Fruit fly (Drosophila melanogaster): ENCODE data around the gene tara.

The tara gene

DNA sequence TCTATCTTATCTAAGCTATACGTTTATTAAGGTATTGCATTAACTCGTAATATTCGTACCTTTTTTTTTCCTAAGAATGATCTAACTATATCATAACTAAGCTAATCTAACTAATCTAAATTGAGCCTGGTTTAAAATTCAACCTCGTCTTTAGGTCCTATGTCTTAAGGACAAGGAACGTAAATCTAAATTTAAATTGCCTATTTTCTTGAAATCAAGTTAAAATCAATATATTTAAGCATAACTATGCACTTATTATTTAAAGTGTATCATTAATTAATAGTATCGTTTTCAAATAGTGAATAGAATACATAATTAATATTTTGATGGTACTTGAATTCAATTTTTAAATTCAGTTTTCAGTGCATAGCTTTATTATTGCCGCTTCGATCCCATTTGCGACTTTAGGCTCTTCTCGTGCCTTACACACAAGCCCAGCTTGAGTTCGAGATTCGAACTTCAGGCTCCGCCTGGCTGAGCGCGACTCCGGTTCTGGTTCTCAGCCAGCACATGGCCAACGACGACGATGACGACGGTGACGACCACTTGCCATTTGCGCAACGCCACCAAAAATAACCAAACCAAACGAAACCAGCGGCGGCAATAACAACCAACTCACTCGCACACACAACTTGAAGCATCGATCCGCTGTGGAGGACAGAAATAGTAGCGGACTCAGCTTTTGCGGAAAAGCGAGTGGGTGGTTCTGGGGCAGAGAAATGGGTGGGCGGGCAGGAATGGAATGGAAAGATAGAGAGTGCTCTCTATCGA is 14.5 kb upstream of the tara start (continued):
- peak; percentile 11 for TF ChIP-seq CG6854 (GFP tag; optimal IDR thresholded peaks at IDR 0.05)
- no peak for TF ChIP-seq Xrp1 (GFP tag; IDR thresholded peaks at IDR 0.05)
- TF ChIP-seq ap (GFP tag; IDR thresholded peaks at IDR 0.05), result no peak
- TF ChIP-seq CG8765 (GFP tag; IDR thresholded peaks at IDR 0.05), result no peak
- no peak for TF ChIP-seq pzg (GFP tag; optimal IDR thresholded peaks at IDR 0.05)
- TF ChIP-seq CG3838 (GFP tag; optimal IDR thresholded peaks at IDR 0.05), result no peak
- no peak for TF ChIP-seq run (tag; optimal IDR thresholded peaks at IDR 0.05)
- no peak for TF ChIP-seq CG8089 (GFP tag; optimal IDR thresholded peaks at IDR 0.05)
- TF ChIP-seq kni (GFP tag; optimal IDR thresholded peaks at IDR 0.05), result no peak
- no peak for TF ChIP-seq CG2678 (tag; optimal IDR thresholded peaks at IDR 0.05)
- no peak for TF ChIP-seq ind (GFP tag; optimal IDR thresholded peaks at IDR 0.05)
- no peak for TF ChIP-seq CG18476 (GFP tag; optimal IDR thresholded peaks at IDR 0.05)
- TF ChIP-seq CG13775 (GFP tag; optimal IDR thresholded peaks at IDR 0.05), result no peak
- TF ChIP-seq CG14441 (GFP tag; IDR thresholded peaks at IDR 0.05), result 0 out of 2 replicates have a peak, but pooled peaks have one; percentile 26
- TF ChIP-seq B-H2 (GFP tag; optimal IDR thresholded peaks at IDR 0.05), result peak; percentile 36
- no peak for TF ChIP-seq Sry-δ (GFP tag; optimal IDR thresholded peaks at IDR 0.05)
- TF ChIP-seq Opbp (GFP tag; IDR thresholded peaks at IDR 0.05; ENCODE audit: partially characterized antibody), result no peak
- peak; percentile 32; the same call in 1 of the 2 replicates for TF ChIP-seq CG32532 (GFP tag; IDR thresholded peaks at IDR 0.05)
- no peak for TF ChIP-seq PHDP (tag; optimal IDR thresholded peaks at IDR 0.05)
- no peak; the same call in 1 of the 2 replicates for TF ChIP-seq amos (GFP tag; IDR thresholded peaks at IDR 0.05; ENCODE audit: partially characterized antibody)
- TF ChIP-seq ci (GFP tag; IDR thresholded peaks at IDR 0.05), result peak; percentile 77; the same call in 2 of the 3 replicates
- TF ChIP-seq trh (GFP tag; optimal IDR thresholded peaks at IDR 0.05), result no peak
- TF ChIP-seq aop (GFP tag; IDR thresholded peaks at IDR 0.05), result no peak
- no peak for TF ChIP-seq CG12104 (GFP tag; optimal IDR thresholded peaks at IDR 0.05)
- TF ChIP-seq unc-4 (GFP tag; IDR thresholded peaks at IDR 0.05; ENCODE audit: partially characterized antibody), result no peak
- TF ChIP-seq usp (GFP tag; optimal IDR thresholded peaks at IDR 0.05), result no peak
- no peak for TF ChIP-seq HLH3B (GFP tag; IDR thresholded peaks at IDR 0.05)
- no peak for TF ChIP-seq TFAM (GFP tag; optimal IDR thresholded peaks at IDR 0.05)
- TF ChIP-seq CG14050 (GFP tag; IDR thresholded peaks at IDR 0.05), result no peak; the same call in 2 of the 3 replicates
- TF ChIP-seq CG13894 (tag; optimal IDR thresholded peaks at IDR 0.05), result peak; percentile 78
- TF ChIP-seq Atf6 (GFP tag; IDR thresholded peaks at IDR 0.05), result peak; percentile 33; the same call in 1 of the 2 replicates
- no peak for TF ChIP-seq CkIIα-i1 (GFP tag; IDR thresholded peaks at IDR 0.05)
- no peak for TF ChIP-seq bab2 (GFP tag; optimal IDR thresholded peaks at IDR 0.05)
- no peak for TF ChIP-seq tin (GFP tag; optimal IDR thresholded peaks at IDR 0.05)
- TF ChIP-seq ken (GFP tag; IDR thresholded peaks at IDR 0.05), result 0 out of 3 replicates have a peak, but pooled peaks have one; percentile 30
- no peak for TF ChIP-seq CG9609 (GFP tag; optimal IDR thresholded peaks at IDR 0.05)
- TF ChIP-seq Taf1 (GFP tag; IDR thresholded peaks at IDR 0.05), result no peak
- no peak for TF ChIP-seq CG4707 (GFP tag; optimal IDR thresholded peaks at IDR 0.05)
- no peak for TF ChIP-seq CG7556 (GFP tag; optimal IDR thresholded peaks at IDR 0.05)
- TF ChIP-seq CG18764 (GFP tag; optimal IDR thresholded peaks at IDR 0.05), result no peak
- TF ChIP-seq E2f2 (GFP tag; IDR thresholded peaks at IDR 0.05), result peak; percentile 13; the same call in 1 of the 2 replicates
- TF ChIP-seq bbx (GFP tag; IDR thresholded peaks at IDR 0.05; ENCODE audit: partially characterized antibody), result peak; percentile 11; the same call in 1 of the 2 replicates
- TF ChIP-seq her (GFP tag; optimal IDR thresholded peaks at IDR 0.05), result no peak
- TF ChIP-seq sr (GFP tag; IDR thresholded peaks at IDR 0.05), result peak; percentile 39; the same call in 1 of the 3 replicates
- TF ChIP-seq Lpt (GFP tag; optimal IDR thresholded peaks at IDR 0.05), result no peak
- no peak for TF ChIP-seq Atf3 (GFP tag; optimal IDR thresholded peaks at IDR 0.05)
- TF ChIP-seq gcm (GFP tag; optimal IDR thresholded peaks at IDR 0.05), result no peak
- no peak for TF ChIP-seq pum (GFP tag; optimal IDR thresholded peaks at IDR 0.05)
- no peak for TF ChIP-seq zfh2 (GFP tag; optimal IDR thresholded peaks at IDR 0.05)
- no peak for TF ChIP-seq CG18011 (GFP tag; optimal IDR thresholded peaks at IDR 0.05)
